Fruit fly (Drosophila melanogaster): Measurements from ENCODE around the gene CG7920.
A peak's percentile ranks its signal among the peaks of the same experiment; 100 is the strongest.

CG7920 gene

DNA sequence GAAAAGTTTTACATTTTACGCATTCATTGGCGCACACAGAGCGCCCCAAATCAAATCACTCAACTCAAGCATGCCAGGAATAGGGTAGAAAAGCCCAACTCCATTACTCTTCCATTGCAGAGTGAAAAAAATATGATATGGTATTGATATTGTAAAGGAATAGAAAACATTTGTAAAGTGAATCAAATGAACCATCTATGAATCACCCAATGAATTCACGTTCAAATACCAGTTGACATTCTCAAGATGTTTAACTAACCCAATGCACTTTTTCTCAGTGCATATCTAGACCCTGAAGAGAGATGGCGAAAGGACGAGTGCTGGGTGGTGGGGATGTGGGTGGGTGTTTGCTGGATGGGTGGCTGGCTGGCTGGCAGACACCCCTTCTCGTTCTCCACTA, 36.5 kb downstream of the CG7920 start (continued):
- TF ChIP-seq Hmr (GFP tag; optimal IDR thresholded peaks at IDR 0.05): peak; percentile 53
- TF ChIP-seq lmd (GFP tag; IDR thresholded peaks at IDR 0.05): peak; percentile 53
- peak; percentile 4; the same call in 1 of the 4 replicates for TF ChIP-seq Gug (GFP tag; IDR thresholded peaks at IDR 0.05)
- peak; percentile 13 for TF ChIP-seq unpg (GFP tag; optimal IDR thresholded peaks at IDR 0.05)
- no peak for TF ChIP-seq stc (GFP tag; IDR thresholded peaks at IDR 0.05)
- TF ChIP-seq lbe (GFP tag; optimal IDR thresholded peaks at IDR 0.05): no peak
- TF ChIP-seq dmrt11E (tag; optimal IDR thresholded peaks at IDR 0.05): no peak
- no peak for TF ChIP-seq jing (GFP tag; optimal IDR thresholded peaks at IDR 0.05)
- peak; percentile 56; the same call in 1 of the 3 replicates for TF ChIP-seq Dbx (GFP tag; IDR thresholded peaks at IDR 0.05)
- no peak for TF ChIP-seq Hey (tag; optimal IDR thresholded peaks at IDR 0.05)
- peak; percentile 51 for TF ChIP-seq Meics (GFP tag; optimal IDR thresholded peaks at IDR 0.05)
- TF ChIP-seq tgo (GFP tag; IDR thresholded peaks at IDR 0.05): peak; percentile 45; the same call in 1 of the 3 replicates
- no peak for TF ChIP-seq pita (GFP tag; optimal IDR thresholded peaks at IDR 0.05)
- TF ChIP-seq E2f2 (GFP tag; IDR thresholded peaks at IDR 0.05): no peak
- TF ChIP-seq TFAM (GFP tag; optimal IDR thresholded peaks at IDR 0.05): no peak
- TF ChIP-seq CG2678 (tag; optimal IDR thresholded peaks at IDR 0.05): peak; percentile 66
- TF ChIP-seq gfzf (GFP tag; optimal IDR thresholded peaks at IDR 0.05): no peak
- no peak for TF ChIP-seq hkb (optimal IDR thresholded peaks at IDR 0.05)
- TF ChIP-seq hkb (GFP tag; IDR thresholded peaks at IDR 0.05): peak; percentile 59
- TF ChIP-seq CG13775 (GFP tag; optimal IDR thresholded peaks at IDR 0.05): no peak
- peak; percentile 59; the same call in 1 of the 2 replicates for TF ChIP-seq slbo (GFP tag; IDR thresholded peaks at IDR 0.05)
- TF ChIP-seq CG32532 (GFP tag; IDR thresholded peaks at IDR 0.05): peak; percentile 26; the same call in 1 of the 2 replicates
- peak; percentile 47; the same call in 1 of the 2 replicates for TF ChIP-seq vvl (GFP tag; IDR thresholded peaks at IDR 0.05)
- no peak for TF ChIP-seq CG10267 (tag; optimal IDR thresholded peaks at IDR 0.05)
- no peak for TF ChIP-seq fd64A (GFP tag; optimal IDR thresholded peaks at IDR 0.05)
- peak; percentile 33 for TF ChIP-seq CG8924 (tag; optimal IDR thresholded peaks at IDR 0.05)
- no peak for TF ChIP-seq seq (GFP tag; IDR thresholded peaks at IDR 0.05)
- no peak for TF ChIP-seq CG2129 (GFP tag; IDR thresholded peaks at IDR 0.05; ENCODE audit: partially characterized antibody)
- peak; percentile 4 for TF ChIP-seq Hsf (GFP tag; optimal IDR thresholded peaks at IDR 0.05)
- TF ChIP-seq CG17361 (GFP tag; IDR thresholded peaks at IDR 0.05): no peak
- no peak for TF ChIP-seq chinmo (GFP tag; IDR thresholded peaks at IDR 0.05; ENCODE audit: partially characterized antibody)
- TF ChIP-seq ac (GFP tag; optimal IDR thresholded peaks at IDR 0.05): no peak
- peak; percentile 42 for TF ChIP-seq Fer3 (tag; optimal IDR thresholded peaks at IDR 0.05)
- no peak for TF ChIP-seq CG7987 (GFP tag; optimal IDR thresholded peaks at IDR 0.05)
- no peak for TF ChIP-seq tio (GFP tag; optimal IDR thresholded peaks at IDR 0.05)
- TF ChIP-seq CG10654 (GFP tag; optimal IDR thresholded peaks at IDR 0.05): no peak
- peak; percentile 52 for TF ChIP-seq dmrt99B (tag; optimal IDR thresholded peaks at IDR 0.05)
- TF ChIP-seq Hr78 (GFP tag; optimal IDR thresholded peaks at IDR 0.05): no peak

- TF ChIP-seq ranshi (GFP tag; IDR thresholded peaks at IDR 0.05): 0 out of 2 replicates have a peak, but pooled peaks have one; percentile 4
- TF ChIP-seq stc (GFP tag; IDR thresholded peaks at IDR 0.05): no peak
- TF ChIP-seq CG7786 (GFP tag; optimal IDR thresholded peaks at IDR 0.05): no peak
- no peak for TF ChIP-seq CG10209 (GFP tag; optimal IDR thresholded peaks at IDR 0.05)
- no peak for TF ChIP-seq Hr78 (GFP tag; optimal IDR thresholded peaks at IDR 0.05)
- no peak for TF ChIP-seq Lim3 (GFP tag; IDR thresholded peaks at IDR 0.05)
- no peak for TF ChIP-seq CG8924 (tag; optimal IDR thresholded peaks at IDR 0.05)
- peak; percentile 50 for TF ChIP-seq scrt (GFP tag; optimal IDR thresholded peaks at IDR 0.05)
- TF ChIP-seq CTCF (GFP tag; optimal IDR thresholded peaks at IDR 0.05): no peak
- no peak for TF ChIP-seq CG10366 (GFP tag; IDR thresholded peaks at IDR 0.05)
- TF ChIP-seq tgo (GFP tag; IDR thresholded peaks at IDR 0.05): no peak
- TF ChIP-seq kay (GFP tag; optimal IDR thresholded peaks at IDR 0.05): no peak
- TF ChIP-seq ci (GFP tag; IDR thresholded peaks at IDR 0.05): 0 out of 3 replicates have a peak, but pooled peaks have one; percentile 14
- no peak for TF ChIP-seq wek (GFP tag; optimal IDR thresholded peaks at IDR 0.05)
- no peak for TF ChIP-seq her (GFP tag; optimal IDR thresholded peaks at IDR 0.05)
- no peak for TF ChIP-seq CG12219 (GFP tag; optimal IDR thresholded peaks at IDR 0.05)
- TF ChIP-seq Ets65A (GFP tag): peak; percentile 47
- no peak for TF ChIP-seq Gug (GFP tag; IDR thresholded peaks at IDR 0.05)
- no peak for TF ChIP-seq CG13624 (GFP tag; optimal IDR thresholded peaks at IDR 0.05)
- no peak for TF ChIP-seq CG8089 (GFP tag; optimal IDR thresholded peaks at IDR 0.05)
Observed at dm6 chr3R:29969347-29969746, 45.7 kb downstream of the CG7920 start, which contains the start of gene TkR99D. TSS of gene TkR99D (minus strand) at chr3R:29969447.
